Worm (Caenorhabditis elegans) whole organism, midembryonic: ENCODE results near the gene Y54F10AR.1.
A peak's percentile ranks its signal among the peaks of the same experiment; 100 is the strongest.

Source experiments
- T22C8.4 ChIP-seq: fragments of 200-800 bp; sonication (Bioruptor generic); IDR thresholded peaks from 2 replicates; pipeline ENCODE4 v1.3.6; 2022; ENCODE audit warnings: missing genetic modification characterization, missing compliant biosample characterization
- cog-1 ChIP-seq: sonication (generic microtip); optimal IDR thresholded peaks from 2 replicates; lab custom pipeline; 2016; ENCODE audit warnings: missing genetic modification characterization, missing compliant biosample characterization
- flt-1 ChIP-seq: fragments of 200-800 bp; sonication (Bioruptor generic); IDR thresholded peaks from 2 replicates; pipeline ENCODE4 v1.3.6; 2022; ENCODE audit warnings: missing genetic modification characterization, missing compliant biosample characterization
- klf-2 ChIP-seq: fragments of 200-800 bp; sonication (Bioruptor generic); conservative IDR thresholded peaks from 2 replicates; pipeline ENCODE4 v1.3.6; 2022; ENCODE audit warnings: missing genetic modification reagents, missing genetic modification characterization, missing compliant biosample characterization
- med-1 ChIP-seq: sonication (generic microtip); optimal IDR thresholded peaks from 2 replicates; lab custom pipeline; 2017; ENCODE audit warnings: missing genetic modification characterization, mild to moderate bottlenecking, missing compliant biosample characterization, antibody characterized with exemption, missing genetic modification reagents; ENCODE audit not compliant: insufficient read depth
- ref-1 ChIP-seq: fragments of 200-800 bp; sonication (Bioruptor generic); conservative IDR thresholded peaks from 2 replicates; pipeline ENCODE4 v1.3.6; 2022; ENCODE audit warnings: missing genetic modification reagents, missing genetic modification characterization, missing compliant biosample characterization
- tab-1 ChIP-seq: fragments of 200-800 bp; sonication (Bioruptor generic); IDR thresholded peaks from 2 replicates; pipeline ENCODE4 v1.3.6; 2022; ENCODE audit warnings: missing genetic modification characterization, missing compliant biosample characterization
- ztf-29 ChIP-seq: fragments of 200-800 bp; sonication (Bioruptor generic); IDR thresholded peaks from 2 replicates; pipeline ENCODE4 v1.3.6; 2022; ENCODE audit warnings: missing genetic modification reagents, missing genetic modification characterization, missing compliant biosample characterization

ce11 chrIII:2553579-2553978 is 21.9 kb downstream of the Y54F10AR.1 start:
- TF ChIP-seq med-1: no peak
- TF ChIP-seq ref-1 (GFP tag; lab: Robert Waterston, UW): no peak
- no peak for TF ChIP-seq klf-2 (GFP tag; lab: Robert Waterston, UW)
- TF ChIP-seq flt-1 (GFP tag; lab: Robert Waterston, UW): no peak
- TF ChIP-seq ztf-29 (GFP tag; lab: Robert Waterston, UW): no peak
- TF ChIP-seq cog-1 (tag; lab: Kevin White, UChicago): no peak
- TF ChIP-seq tab-1: 0 out of 2 replicates have a peak, but pooled peaks have one; percentile 52
- no peak for TF ChIP-seq T22C8.4 (GFP tag; lab: Robert Waterston, UW)
